Fruit fly (Drosophila melanogaster): ENCODE results near the gene plh.

The plh gene

dm6 chr3R:4995549-4996277 lies 15.1 kb downstream of the plh start (continued):
- no peak for TF ChIP-seq Mes4 (GFP tag; optimal IDR thresholded peaks at IDR 0.05)
- TF ChIP-seq CG34376 (GFP tag; optimal IDR thresholded peaks at IDR 0.05) = no peak
- no peak for TF ChIP-seq B-H1 (GFP tag; IDR thresholded peaks at IDR 0.05)
- no peak for TF ChIP-seq fd3F (GFP tag; optimal IDR thresholded peaks at IDR 0.05)
- TF ChIP-seq grau (tag; optimal IDR thresholded peaks at IDR 0.05) = peak; percentile 0
- TF ChIP-seq ara (GFP tag; IDR thresholded peaks at IDR 0.05) = no peak
- TF ChIP-seq chn (GFP tag; optimal IDR thresholded peaks at IDR 0.05) = no peak
- TF ChIP-seq CG31441 (GFP tag; IDR thresholded peaks at IDR 0.05) = 0 out of 2 replicates have a peak, but pooled peaks have one; percentile 16
- no peak for TF ChIP-seq pb (GFP tag; optimal IDR thresholded peaks at IDR 0.05)
- no peak for TF ChIP-seq en (GFP tag; optimal IDR thresholded peaks at IDR 0.05)
- peak; percentile 13 for TF ChIP-seq abd-A (tag; optimal IDR thresholded peaks at IDR 0.05)
- peak; percentile 9 for TF ChIP-seq CrebB (tag; optimal IDR thresholded peaks at IDR 0.05)
- TF ChIP-seq CG7987 (GFP tag; optimal IDR thresholded peaks at IDR 0.05) = peak; percentile 19
- TF ChIP-seq CG30403 (GFP tag; optimal IDR thresholded peaks at IDR 0.05) = peak; percentile 5
- peak; percentile 60 for TF ChIP-seq CG18262 (tag; optimal IDR thresholded peaks at IDR 0.05)
- TF ChIP-seq ash1 (GFP tag; optimal IDR thresholded peaks at IDR 0.05) = no peak
- peak; percentile 34 for TF ChIP-seq CG11504 (tag; optimal IDR thresholded peaks at IDR 0.05)
- no peak for TF ChIP-seq usp (GFP tag; optimal IDR thresholded peaks at IDR 0.05)
- TF ChIP-seq CG4617 (GFP tag; optimal IDR thresholded peaks at IDR 0.05; ENCODE audit: borderline replicate concordance) = no peak
- peak; percentile 24 for TF ChIP-seq nmo (GFP tag; optimal IDR thresholded peaks at IDR 0.05)
- peak; percentile 14 for TF ChIP-seq ac (GFP tag; optimal IDR thresholded peaks at IDR 0.05)
- TF ChIP-seq pan (optimal IDR thresholded peaks at IDR 0.05) = no peak
- TF ChIP-seq pan (GFP tag; optimal IDR thresholded peaks at IDR 0.05 in 1 of 2, IDR thresholded peaks at IDR 0.05 in 1 of 2) = no peak
- peak; percentile 16 for TF ChIP-seq CG17829 (tag; optimal IDR thresholded peaks at IDR 0.05)
- peak; percentile 23 for TF ChIP-seq CG10543 (GFP tag; optimal IDR thresholded peaks at IDR 0.05)
- TF ChIP-seq Ptx1 (GFP tag; IDR thresholded peaks at IDR 0.05) = peak; percentile 11; the same call in 1 of the 2 replicates
- peak; percentile 39 for TF ChIP-seq CG17359 (tag; optimal IDR thresholded peaks at IDR 0.05)
- TF ChIP-seq jing (GFP tag; optimal IDR thresholded peaks at IDR 0.05) = peak; percentile 3
- peak; percentile 53 for TF ChIP-seq cg (GFP tag; optimal IDR thresholded peaks at IDR 0.05)
- no peak for TF ChIP-seq Camta (GFP tag; optimal IDR thresholded peaks at IDR 0.05)
- TF ChIP-seq grn (GFP tag; optimal IDR thresholded peaks at IDR 0.05) = peak; percentile 32
- no peak for TF ChIP-seq CG13775 (GFP tag; optimal IDR thresholded peaks at IDR 0.05)
- TF ChIP-seq CG4282 (GFP tag; optimal IDR thresholded peaks at IDR 0.05) = no peak
- peak; percentile 21 for TF ChIP-seq CG7556 (GFP tag; optimal IDR thresholded peaks at IDR 0.05)
- peak; percentile 39 for TF ChIP-seq phol (tag; optimal IDR thresholded peaks at IDR 0.05)
- no peak for TF ChIP-seq Dip2 (GFP tag; IDR thresholded peaks at IDR 0.05)
- TF ChIP-seq CG33213 (GFP tag; optimal IDR thresholded peaks at IDR 0.05) = no peak
- no peak for TF ChIP-seq CG10366 (GFP tag; IDR thresholded peaks at IDR 0.05)
- no peak for TF ChIP-seq crc (GFP tag; optimal IDR thresholded peaks at IDR 0.05)
- no peak for TF ChIP-seq ranshi (GFP tag; IDR thresholded peaks at IDR 0.05)
- no peak for TF ChIP-seq MBD-R2 (GFP tag; IDR thresholded peaks at IDR 0.05)
- TF ChIP-seq CG30431 (GFP tag; optimal IDR thresholded peaks at IDR 0.05) = no peak
- TF ChIP-seq sna (GFP tag; IDR thresholded peaks at IDR 0.05; ENCODE audit: partially characterized antibody) = no peak
- TF ChIP-seq Hey (tag; optimal IDR thresholded peaks at IDR 0.05) = peak; percentile 28
- no peak for TF ChIP-seq ERR (GFP tag; optimal IDR thresholded peaks at IDR 0.05)
- no peak for TF ChIP-seq jigr1 (GFP tag; IDR thresholded peaks at IDR 0.05)
- TF ChIP-seq zfh1 (GFP tag; IDR thresholded peaks at IDR 0.05) = peak; percentile 53; the same call in 2 of the 3 replicates
- no peak for TF ChIP-seq Adf1 (GFP tag; IDR thresholded peaks at IDR 0.05)
- no peak for TF ChIP-seq Hr51 (GFP tag; optimal IDR thresholded peaks at IDR 0.05)
- no peak for TF ChIP-seq Poxn (GFP tag; IDR thresholded peaks at IDR 0.05)
- no peak for TF ChIP-seq CG4820 (GFP tag; optimal IDR thresholded peaks at IDR 0.05)
